Fruit fly (Drosophila melanogaster) whole organism, pupa: ENCODE data around the gene CG14273.

ENCODE experiments used
- CG10348 ChIP-seq: fragments of 200-800 bp; sonication (Bioruptor generic); IDR thresholded peaks from 2 replicates; pipeline ENCODE4 v1.3.6; 2022; ENCODE audit warnings: missing biosample characterization, missing genetic modification characterization
- CG12605 ChIP-seq: fragments of 200-800 bp; sonication (Bioruptor generic); IDR thresholded peaks from 2 replicates; pipeline ENCODE4 v1.3.6; 2022; ENCODE audit warnings: missing biosample characterization, missing genetic modification characterization
- CG13204 ChIP-seq: fragments of 200-800 bp; sonication (Bioruptor generic); optimal IDR thresholded peaks from 2 replicates; lab custom pipeline; 2018; ENCODE audit warnings: missing biosample characterization, mild to moderate bottlenecking, missing genetic modification characterization, moderate library complexity
- CG14655 ChIP-seq: fragments of 200-800 bp; sonication (Bioruptor generic); optimal IDR thresholded peaks from 3 replicates; lab custom pipeline; 2017; ENCODE audit warnings: mild to moderate bottlenecking, missing biosample characterization, missing genetic modification reagents, missing genetic modification characterization
- CG32121 ChIP-seq: fragments of 200-800 bp; sonication (Bioruptor generic); IDR thresholded peaks from 2 replicates; pipeline ENCODE4 v1.3.6; 2022; ENCODE audit warnings: missing biosample characterization, missing genetic modification characterization
- CG34367 ChIP-seq: fragments of 200-800 bp; sonication (Bioruptor generic); optimal IDR thresholded peaks from 2 replicates; lab custom pipeline; 2018; ENCODE audit warnings: missing biosample characterization, mild to moderate bottlenecking, missing genetic modification characterization
- CG8159 ChIP-seq: fragments of 200-800 bp; sonication (Bioruptor generic); optimal IDR thresholded peaks from 3 replicates; lab custom pipeline; 2018; ENCODE audit warnings: missing biosample characterization, mild to moderate bottlenecking, missing genetic modification characterization, moderate library complexity
- D1 ChIP-seq: fragments of 200-800 bp; sonication (Bioruptor generic); optimal IDR thresholded peaks from 2 replicates; lab custom pipeline; 2018; ENCODE audit warnings: missing biosample characterization, mild to moderate bottlenecking, missing genetic modification characterization, moderate library complexity
- EcR ChIP-seq: fragments of 200-800 bp; sonication (Bioruptor generic); optimal IDR thresholded peaks from 3 replicates; lab custom pipeline; 2019; ENCODE audit warnings: missing biosample characterization, missing genetic modification characterization, mild to moderate bottlenecking, moderate library complexity, missing genetic modification reagents
- Snoo ChIP-seq: fragments of 200-800 bp; sonication (Bioruptor generic); optimal IDR thresholded peaks from 3 replicates; lab custom pipeline; 2017; ENCODE audit warnings: missing biosample characterization, mild to moderate bottlenecking, missing genetic modification characterization, inconsistent platforms
- fd96Ca ChIP-seq: fragments of 200-800 bp; sonication (Bioruptor generic); IDR thresholded peaks from 3 replicates; pipeline ENCODE4 v1.3.6; 2022; ENCODE audit warnings: missing biosample characterization, missing genetic modification characterization
- gl ChIP-seq: fragments of 200-800 bp; sonication (Bioruptor generic); optimal IDR thresholded peaks from 2 replicates; lab custom pipeline; 2018; ENCODE audit warnings: missing biosample characterization, mild to moderate bottlenecking, missing genetic modification characterization

DNA sequence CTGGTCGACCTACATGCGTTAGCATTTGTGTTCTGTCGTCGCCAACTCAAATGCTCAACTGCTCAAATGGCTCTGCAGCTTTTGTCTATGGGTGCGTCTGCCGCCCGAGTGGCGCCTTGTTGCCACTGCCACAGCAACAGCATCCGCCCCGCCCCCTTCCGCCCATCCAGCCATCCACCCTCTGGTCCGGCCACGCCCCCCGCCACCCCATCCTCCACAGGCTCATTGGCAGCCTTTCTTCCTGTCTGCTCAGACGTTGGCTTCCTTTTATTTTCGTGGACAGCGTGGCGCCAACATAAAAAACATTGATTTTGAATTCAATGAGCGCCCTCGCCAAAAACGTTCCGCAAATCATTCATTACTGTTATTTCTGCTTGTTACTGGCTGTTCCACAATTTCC lies 8.9 kb upstream of the CG14273 start:
- TF ChIP-seq gl: no peak
- TF ChIP-seq CG32121 (GFP tag; lab: Robert Waterston, UW): no peak
- no peak for TF ChIP-seq CG34367 (tag; lab: Kevin White, UChicago)
- no peak for TF ChIP-seq CG12605 (GFP tag; lab: Robert Waterston, UW)
- TF ChIP-seq Snoo (tag; lab: Kevin White, UChicago): no peak
- no peak for TF ChIP-seq CG13204 (GFP tag; lab: Kevin White, UChicago)
- TF ChIP-seq CG14655: no peak
- TF ChIP-seq fd96Ca: no peak
- TF ChIP-seq CG8159 (tag; lab: Kevin White, UChicago): no peak
- TF ChIP-seq CG10348 (GFP tag; lab: Robert Waterston, UW): no peak
- no peak for TF ChIP-seq D1 (tag; lab: Kevin White, UChicago)
- no peak for TF ChIP-seq EcR (GFP tag; lab: Kevin White, UChicago)
